Worm (Caenorhabditis elegans) whole organism, L1 larva: ENCODE results near the gene T26G10.4.

Experiments
- egl-27 ChIP-seq, 2 experiments: fragments of 150-350 bp in 1 of 2; sonication (generic microtip); optimal IDR thresholded peaks; 3 replicates each; lab custom pipeline; 2017 to 2018; ENCODE audit warnings: missing biosample characterization in 2 of 2, missing genetic modification characterization in 2 of 2, missing genetic modification reagents in 2 of 2
- nhr-12 ChIP-seq: sonication (generic microtip); optimal IDR thresholded peaks from 2 replicates; lab custom pipeline; 2017; ENCODE audit warnings: missing biosample characterization, missing genetic modification characterization

ce11 chrIII:9376701-9377100, 43.6 kb upstream of the T26G10.4 start:
- TF ChIP-seq nhr-12 (no peak), egl-27 (tag; optimal IDR thresholded peaks at IDR 0.05; lab: Kevin White, UChicago) (no peak)
